Fruit fly (Drosophila melanogaster) whole organism, adult: ENCODE results near the gene hob.
A peak's percentile ranks its signal among the peaks of the same experiment; 100 is the strongest.

Experiments
- CG12768 ChIP-seq: fragments of 200-800 bp; sonication (Bioruptor generic); optimal IDR thresholded peaks from 2 replicates; lab custom pipeline; 2017; ENCODE audit warnings: missing biosample characterization, missing genetic modification characterization, mild to moderate bottlenecking, moderate library complexity, missing genetic modification reagents
- CG1620 ChIP-seq: fragments of 200-800 bp; sonication (Bioruptor generic); optimal IDR thresholded peaks from 2 replicates; lab custom pipeline; 2016; ENCODE audit warnings: missing biosample characterization, missing genetic modification characterization
- CG7045 ChIP-seq: fragments of 200-800 bp; sonication (Bioruptor generic); optimal IDR thresholded peaks from 2 replicates; lab custom pipeline; 2017; ENCODE audit warnings: missing biosample characterization, mild to moderate bottlenecking, missing genetic modification characterization
- CG7101 ChIP-seq: fragments of 200-800 bp; sonication (Bioruptor generic); optimal IDR thresholded peaks from 2 replicates; lab custom pipeline; 2018; ENCODE audit warnings: missing biosample characterization, mild to moderate bottlenecking, missing genetic modification characterization, moderate library complexity
- Clk ChIP-seq: fragments of 200-800 bp; sonication (Bioruptor generic); optimal IDR thresholded peaks from 2 replicates; lab custom pipeline; 2017; ENCODE audit warnings: missing biosample characterization, missing genetic modification characterization
- Crg-1 ChIP-seq: fragments of 200-800 bp; sonication (Bioruptor generic); optimal IDR thresholded peaks from 2 replicates; lab custom pipeline; 2016; ENCODE audit warnings: missing biosample characterization, missing genetic modification characterization
- kay ChIP-seq: fragments of 200-800 bp; sonication (Bioruptor generic); peaks from one replicate; lab custom pipeline; 2016; ENCODE audit warnings: missing biosample characterization, missing genetic modification characterization, borderline replicate concordance
- ovo ChIP-seq: fragments of 200-800 bp; sonication (Bioruptor generic); optimal IDR thresholded peaks from 2 replicates; lab custom pipeline; 2016; ENCODE audit warnings: missing biosample characterization, missing genetic modification characterization
- pad ChIP-seq: fragments of 200-800 bp; sonication (Bioruptor generic); optimal IDR thresholded peaks from 3 replicates; lab custom pipeline; 2017; ENCODE audit warnings: missing biosample characterization, missing genetic modification characterization, mild to moderate bottlenecking, moderate library complexity, missing genetic modification reagents

DNA sequence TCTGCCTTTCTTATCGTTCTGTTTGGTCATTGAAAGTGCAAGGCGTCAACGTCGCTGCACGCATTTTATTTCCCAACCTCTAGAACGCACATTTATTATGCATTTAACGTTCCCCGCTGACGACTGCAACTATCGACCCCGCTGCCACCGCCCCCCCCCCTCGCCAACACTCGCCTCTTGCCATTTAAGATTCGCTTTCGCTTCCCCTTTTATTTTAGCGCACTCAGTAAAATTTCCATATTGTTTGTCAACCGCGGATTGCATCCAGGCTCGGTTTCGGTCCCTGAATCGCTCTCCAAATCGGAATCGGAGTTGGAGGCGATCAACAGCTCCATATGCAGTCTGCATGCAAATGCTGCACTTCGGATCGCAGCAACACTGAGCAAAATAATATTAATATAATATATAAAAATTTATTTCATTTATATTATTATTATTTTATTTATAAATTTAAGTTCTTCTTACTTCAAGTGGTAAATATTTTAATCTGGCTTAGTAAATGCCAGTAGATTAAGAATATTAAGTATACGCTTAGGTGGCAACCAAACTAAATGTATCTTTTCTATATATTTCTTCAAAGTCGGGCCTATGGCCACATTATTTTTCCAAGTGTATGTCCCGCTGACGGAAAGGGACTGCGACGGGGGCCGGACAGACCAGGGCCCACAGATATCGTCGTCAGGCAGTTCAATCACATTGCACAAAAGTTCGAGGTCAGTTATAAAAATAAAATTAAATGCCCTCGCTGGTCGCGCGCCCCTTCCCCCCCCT is 22.1 kb upstream of the hob start:
- no peak for TF ChIP-seq CG1620 (GFP tag; lab: Kevin White, UChicago)
- no peak for TF ChIP-seq ovo (GFP tag; lab: Kevin White, UChicago)
- TF ChIP-seq Crg-1 (GFP tag; lab: Kevin White, UChicago) = no peak
- TF ChIP-seq CG7101 (tag; lab: Kevin White, UChicago) = no peak
- no peak for TF ChIP-seq CG7045 (GFP tag; lab: Kevin White, UChicago)
- no peak for TF ChIP-seq Clk
- no peak for TF ChIP-seq pad
- TF ChIP-seq CG12768 (GFP tag; lab: Kevin White, UChicago) = no peak
- TF ChIP-seq kay (GFP tag; lab: Kevin White, UChicago) = peak; percentile 9
